Fruit fly (Drosophila melanogaster) whole organism, prepupa: Measurements from ENCODE around the gene CG3402.

Experiments
- Blimp-1 ChIP-seq: fragments of 200-800 bp; sonication (Bioruptor generic); optimal IDR thresholded peaks from 3 replicates; lab custom pipeline; 2017; ENCODE audit warnings: missing biosample characterization, missing genetic modification characterization, mild to moderate bottlenecking, moderate library complexity, missing genetic modification reagents
- CG10631 ChIP-seq: fragments of 200-800 bp; sonication (Bioruptor generic); optimal IDR thresholded peaks from 2 replicates; lab custom pipeline; 2016; ENCODE audit warnings: missing biosample characterization, missing genetic modification characterization
- CG10669 ChIP-seq: fragments of 200-800 bp; sonication (Bioruptor generic); optimal IDR thresholded peaks from 3 replicates; lab custom pipeline; 2018; ENCODE audit warnings: missing biosample characterization, mild to moderate bottlenecking, missing genetic modification characterization, moderate library complexity
- CG11902 ChIP-seq: fragments of 200-800 bp; sonication (Bioruptor generic); optimal IDR thresholded peaks from 3 replicates; lab custom pipeline; 2016; ENCODE audit warnings: missing biosample characterization, missing genetic modification characterization
- CG15336 ChIP-seq: fragments of 200-800 bp; sonication (Bioruptor generic); IDR thresholded peaks from 2 replicates; pipeline ENCODE4 v1.3.6; 2022; ENCODE audit warnings: missing biosample characterization, missing genetic modification characterization
- CG1621 ChIP-seq: fragments of 200-800 bp; sonication (Bioruptor generic); optimal IDR thresholded peaks from 3 replicates; lab custom pipeline; 2018; ENCODE audit warnings: missing biosample characterization, mild to moderate bottlenecking, missing genetic modification characterization
- CG16779 ChIP-seq: fragments of 200-800 bp; sonication (Bioruptor generic); optimal IDR thresholded peaks from 3 replicates; lab custom pipeline; 2017; ENCODE audit warnings: missing biosample characterization, mild to moderate bottlenecking, missing genetic modification characterization
- CG3032 ChIP-seq: fragments of 200-800 bp; optimal IDR thresholded peaks from 2 replicates; lab custom pipeline; 2019; ENCODE audit warnings: missing biosample characterization, mild to moderate bottlenecking, missing genetic modification characterization, moderate library complexity
- CG31627 ChIP-seq: fragments of 200-800 bp; sonication (Bioruptor generic); optimal IDR thresholded peaks from 3 replicates; lab custom pipeline; 2016; ENCODE audit warnings: missing biosample characterization, missing genetic modification characterization
- CG32006 ChIP-seq: fragments of 200-800 bp; sonication (Bioruptor generic); optimal IDR thresholded peaks from 3 replicates; lab custom pipeline; 2017; ENCODE audit warnings: missing biosample characterization, mild to moderate bottlenecking, missing genetic modification characterization
- CG3919 ChIP-seq: fragments of 200-800 bp; sonication (Bioruptor generic); optimal IDR thresholded peaks from 3 replicates; lab custom pipeline; 2016; ENCODE audit warnings: missing biosample characterization, missing genetic modification characterization
- CG4318 ChIP-seq: fragments of 200-800 bp; sonication (Bioruptor generic); optimal IDR thresholded peaks from 3 replicates; lab custom pipeline; 2017; ENCODE audit warnings: missing biosample characterization, mild to moderate bottlenecking, missing genetic modification characterization
- CG6163 ChIP-seq: fragments of 200-800 bp; sonication (Bioruptor generic); IDR thresholded peaks from 3 replicates; pipeline ENCODE4 v1.3.6; 2022; ENCODE audit warnings: missing biosample characterization, missing genetic modification characterization
- CG6276 ChIP-seq: fragments of 200-800 bp; sonication (Bioruptor generic); optimal IDR thresholded peaks from 2 replicates; lab custom pipeline; 2017; ENCODE audit warnings: missing biosample characterization, mild to moderate bottlenecking, missing genetic modification characterization
- CG6792 ChIP-seq: fragments of 200-800 bp; sonication (Bioruptor generic); optimal IDR thresholded peaks from 3 replicates; lab custom pipeline; 2016; ENCODE audit warnings: missing biosample characterization, missing genetic modification characterization
- CG6808 ChIP-seq: fragments of 200-800 bp; sonication (Bioruptor generic); optimal IDR thresholded peaks from 3 replicates; lab custom pipeline; 2017; ENCODE audit warnings: missing biosample characterization, missing genetic modification characterization, mild to moderate bottlenecking, moderate library complexity, missing genetic modification reagents
- CG6854 ChIP-seq: fragments of 200-800 bp; sonication (Bioruptor generic); optimal IDR thresholded peaks from 2 replicates; lab custom pipeline; 2017; ENCODE audit warnings: missing biosample characterization, mild to moderate bottlenecking, missing genetic modification characterization
- CG8119 ChIP-seq: fragments of 200-800 bp; sonication (Bioruptor generic); IDR thresholded peaks from 3 replicates; pipeline ENCODE4 v1.3.6; 2022; ENCODE audit warnings: missing biosample characterization, missing genetic modification characterization
- CG8319 ChIP-seq: fragments of 200-800 bp; sonication (Bioruptor generic); optimal IDR thresholded peaks from 3 replicates; lab custom pipeline; 2016; ENCODE audit warnings: missing biosample characterization, missing genetic modification characterization
- CG8632 ChIP-seq: fragments of 200-800 bp; sonication (Bioruptor generic); optimal IDR thresholded peaks from 3 replicates; lab custom pipeline; 2016; ENCODE audit warnings: missing biosample characterization, missing genetic modification characterization
- CG9139 ChIP-seq: fragments of 200-800 bp; sonication (Bioruptor generic); optimal IDR thresholded peaks from 3 replicates; lab custom pipeline; 2017; ENCODE audit warnings: missing biosample characterization, mild to moderate bottlenecking, missing genetic modification characterization
- Eip75B ChIP-seq: fragments of 200-800 bp; sonication (Bioruptor generic); optimal IDR thresholded peaks from 3 replicates; lab custom pipeline; 2016; ENCODE audit warnings: missing biosample characterization, missing genetic modification characterization
- Eip93F ChIP-seq: fragments of 200-800 bp; sonication (Bioruptor generic); optimal IDR thresholded peaks from 2 replicates; lab custom pipeline; 2016; ENCODE audit warnings: missing biosample characterization, mild to moderate bottlenecking, missing genetic modification characterization
- Ets96B ChIP-seq: fragments of 200-800 bp; optimal IDR thresholded peaks from 2 replicates; lab custom pipeline; 2019; ENCODE audit warnings: missing biosample characterization, mild to moderate bottlenecking, missing genetic modification characterization, moderate library complexity
- Hr4 ChIP-seq: fragments of 200-800 bp; sonication (Bioruptor generic); optimal IDR thresholded peaks from 3 replicates; lab custom pipeline; 2016; ENCODE audit warnings: missing biosample characterization, missing genetic modification characterization
- Met ChIP-seq: fragments of 200-800 bp; sonication (Bioruptor generic); optimal IDR thresholded peaks from 3 replicates; lab custom pipeline; 2016; ENCODE audit warnings: missing biosample characterization, missing genetic modification characterization
- OdsH ChIP-seq: fragments of 200-800 bp; sonication (Bioruptor generic); optimal IDR thresholded peaks from 3 replicates; lab custom pipeline; 2016; ENCODE audit warnings: missing biosample characterization, missing genetic modification characterization
- Smox ChIP-seq: fragments of 200-800 bp; sonication (Bioruptor generic); optimal IDR thresholded peaks from 3 replicates; lab custom pipeline; 2016; ENCODE audit warnings: missing biosample characterization, missing genetic modification characterization
- Sox102F ChIP-seq: fragments of 200-800 bp; sonication (Bioruptor generic); optimal IDR thresholded peaks from 2 replicates; lab custom pipeline; 2016; ENCODE audit warnings: missing biosample characterization, mild to moderate bottlenecking, missing genetic modification characterization
- Sox14 ChIP-seq: fragments of 200-800 bp; sonication (Bioruptor generic); optimal IDR thresholded peaks from 3 replicates; lab custom pipeline; 2016; ENCODE audit warnings: missing biosample characterization, missing genetic modification characterization
- Sox15 ChIP-seq: fragments of 200-800 bp; sonication (Bioruptor generic); optimal IDR thresholded peaks from 3 replicates; lab custom pipeline; 2016; ENCODE audit warnings: missing biosample characterization, missing genetic modification characterization
- achi ChIP-seq: fragments of 200-800 bp; sonication (Bioruptor generic); optimal IDR thresholded peaks from 3 replicates; lab custom pipeline; 2016; ENCODE audit warnings: missing biosample characterization, missing genetic modification characterization
- cyc ChIP-seq: fragments of 200-800 bp; sonication (Bioruptor generic); optimal IDR thresholded peaks from 3 replicates; lab custom pipeline; 2016; ENCODE audit warnings: missing biosample characterization, missing genetic modification characterization
- dac ChIP-seq: fragments of 200-800 bp; sonication (Bioruptor generic); optimal IDR thresholded peaks from 2 replicates; lab custom pipeline; 2017; ENCODE audit warnings: missing biosample characterization, mild to moderate bottlenecking, missing genetic modification characterization
- eg ChIP-seq: fragments of 200-800 bp; sonication (Bioruptor generic); IDR thresholded peaks from 3 replicates; pipeline ENCODE4 v1.3.6; 2022; ENCODE audit warnings: missing biosample characterization, missing genetic modification characterization
- fd59A ChIP-seq: fragments of 200-800 bp; sonication (Bioruptor generic); optimal IDR thresholded peaks from 2 replicates; lab custom pipeline; 2017; ENCODE audit warnings: missing biosample characterization, mild to moderate bottlenecking, missing genetic modification characterization, missing genetic modification reagents
- fd85E ChIP-seq: fragments of 200-800 bp; sonication (Bioruptor generic); optimal IDR thresholded peaks from 3 replicates; lab custom pipeline; 2016; ENCODE audit warnings: missing biosample characterization, missing genetic modification characterization
- fkh ChIP-seq: fragments of 200-800 bp; sonication (Bioruptor generic); optimal IDR thresholded peaks from 3 replicates; lab custom pipeline; 2017; ENCODE audit warnings: missing biosample characterization, mild to moderate bottlenecking, missing genetic modification characterization, moderate library complexity
- lz ChIP-seq: fragments of 200-800 bp; sonication (Bioruptor generic); optimal IDR thresholded peaks from 3 replicates; lab custom pipeline; 2016; ENCODE audit warnings: missing biosample characterization, missing genetic modification characterization
- salr ChIP-seq, 2 experiments: fragments of 200-800 bp; sonication (Bioruptor generic); optimal IDR thresholded peaks; 3 replicates each; lab custom pipeline; 2016 to 2018; ENCODE audit warnings: missing biosample characterization in 2 of 2, missing genetic modification characterization in 2 of 2, mild to moderate bottlenecking in 1 of 2
- spab ChIP-seq: fragments of 200-800 bp; sonication (Bioruptor generic); optimal IDR thresholded peaks from 2 replicates; lab custom pipeline; 2017; ENCODE audit warnings: missing biosample characterization, mild to moderate bottlenecking, missing genetic modification characterization, missing genetic modification reagents
- ss ChIP-seq, 2 experiments: fragments of 200-800 bp; sonication (Bioruptor generic); optimal IDR thresholded peaks; 2 replicates in 1 of 2; 3 replicates in 1 of 2; lab custom pipeline; 2017 to 2018; ENCODE audit warnings: mild to moderate bottlenecking in 2 of 2, missing biosample characterization in 2 of 2, missing genetic modification characterization in 2 of 2, moderate library complexity in 1 of 2
- svp ChIP-seq: fragments of 200-800 bp; sonication (Bioruptor generic); peaks from one replicate; lab custom pipeline; 2016; ENCODE audit warnings: missing biosample characterization, missing genetic modification characterization
- topi ChIP-seq: fragments of 200-800 bp; sonication (Bioruptor generic); optimal IDR thresholded peaks from 3 replicates; lab custom pipeline; 2016; ENCODE audit warnings: missing biosample characterization, missing genetic modification characterization
- vri ChIP-seq: fragments of 200-800 bp; sonication (Bioruptor generic); optimal IDR thresholded peaks from 3 replicates; lab custom pipeline; 2016; ENCODE audit warnings: missing biosample characterization, mild to moderate bottlenecking, missing genetic modification characterization

CG3402 gene

DNA sequence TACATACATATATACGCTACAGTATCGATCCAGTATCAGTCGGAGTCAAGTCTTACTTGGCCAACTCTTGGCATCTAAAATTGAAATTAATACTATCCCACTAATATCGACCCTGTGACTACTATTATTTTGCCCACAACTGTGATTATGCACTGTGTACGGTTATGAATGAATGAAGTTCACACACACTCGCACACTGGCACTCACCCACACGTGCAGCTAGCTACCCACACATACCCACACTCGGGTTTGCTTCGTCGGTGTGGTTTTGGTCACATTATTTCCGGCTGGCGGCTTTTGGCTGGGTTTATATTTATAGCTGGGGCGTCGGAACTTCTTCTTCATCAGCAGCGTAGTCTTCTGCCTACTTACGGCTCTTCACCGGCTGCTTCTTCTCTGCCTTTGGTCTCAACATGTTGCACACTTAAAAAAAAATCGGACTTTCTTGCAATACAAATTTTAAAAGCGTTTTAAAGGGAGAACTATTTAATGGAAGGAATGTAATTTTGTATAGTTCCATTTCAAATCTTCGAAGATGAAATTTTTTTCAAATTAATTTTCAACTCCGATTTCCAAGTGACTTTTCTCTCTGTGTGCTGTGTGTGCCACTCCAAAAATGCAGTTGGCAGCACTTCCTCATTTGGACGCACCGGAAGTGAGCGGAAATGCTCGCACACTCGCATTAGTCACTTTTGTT is 18.2 kb downstream of the CG3402 start (continued):
- peak; percentile 74 for TF ChIP-seq Ets96B
- TF ChIP-seq CG8632 (GFP tag; lab: Kevin White, UChicago) = peak; percentile 71
- peak; percentile 27 for TF ChIP-seq CG9139 (GFP tag; lab: Kevin White, UChicago)
- TF ChIP-seq eg (GFP tag; lab: Robert Waterston, UW) = peak; percentile 91
- TF ChIP-seq Sox14 (GFP tag; lab: Kevin White, UChicago) = peak; percentile 83
- TF ChIP-seq ss (GFP tag; optimal IDR thresholded peaks at IDR 0.05; lab: Kevin White, UChicago) = peak; percentile 49 to 64
- peak; percentile 70 for TF ChIP-seq spab
- peak; percentile 48 for TF ChIP-seq vri (GFP tag; lab: Kevin White, UChicago)
- TF ChIP-seq CG6163 (GFP tag; lab: Robert Waterston, UW) = peak; percentile 95
- TF ChIP-seq CG10669 = peak; percentile 80
- peak; percentile 93 for TF ChIP-seq CG8119 (GFP tag; lab: Robert Waterston, UW)
- TF ChIP-seq fd59A (GFP tag; lab: Kevin White, UChicago) = peak; percentile 64
- TF ChIP-seq cyc (GFP tag; lab: Kevin White, UChicago) = peak; percentile 81
- TF ChIP-seq CG3919 (GFP tag; lab: Kevin White, UChicago) = peak; percentile 86
- peak; percentile 94 for TF ChIP-seq CG32006 (GFP tag; lab: Kevin White, UChicago)
- TF ChIP-seq Smox (GFP tag; lab: Kevin White, UChicago) = peak; percentile 66
- peak; percentile 54 for TF ChIP-seq CG1621 (tag; lab: Kevin White, UChicago)
- TF ChIP-seq CG4318 (GFP tag; lab: Kevin White, UChicago) = peak; percentile 81
- TF ChIP-seq Eip93F (GFP tag; lab: Kevin White, UChicago) = no peak
- peak; percentile 70 for TF ChIP-seq dac (GFP tag; lab: Kevin White, UChicago)
- TF ChIP-seq CG8319 (GFP tag; lab: Kevin White, UChicago) = peak; percentile 57
- TF ChIP-seq fkh (GFP tag; lab: Kevin White, UChicago) = peak; percentile 27
- peak; percentile 77 for TF ChIP-seq lz (GFP tag; lab: Kevin White, UChicago)
- TF ChIP-seq achi (GFP tag; lab: Kevin White, UChicago) = peak; percentile 86
- peak; percentile 50 for TF ChIP-seq CG16779 (tag; lab: Kevin White, UChicago)
- TF ChIP-seq Eip75B (GFP tag; lab: Kevin White, UChicago) = peak; percentile 86
- peak; percentile 80 for TF ChIP-seq CG31627
- TF ChIP-seq fd85E (GFP tag; lab: Kevin White, UChicago) = peak; percentile 47
- peak; percentile 84 for TF ChIP-seq CG10631
- peak; percentile 26 for TF ChIP-seq Blimp-1 (GFP tag; lab: Kevin White, UChicago)
- TF ChIP-seq CG6792 = peak; percentile 79
- TF ChIP-seq Sox15 (GFP tag; lab: Kevin White, UChicago) = peak; percentile 66
- peak; percentile 71 for TF ChIP-seq CG3032 (tag; lab: Kevin White, UChicago)
- TF ChIP-seq CG15336 = peak; percentile 94
- peak; percentile 70 for TF ChIP-seq CG11902 (GFP tag; lab: Kevin White, UChicago)
- TF ChIP-seq Hr4 (GFP tag; lab: Kevin White, UChicago) = peak; percentile 95

dm6 chr3L:633272-634254 is 19.1 kb downstream of the CG3402 start:
- TF ChIP-seq CG16779 (tag; lab: Kevin White, UChicago) (peak; percentile 52), svp (GFP tag; lab: Kevin White, UChicago) (no peak), CG6163 (GFP tag; lab: Robert Waterston, UW) (peak; percentile 88), CG6276 (GFP tag; lab: Kevin White, UChicago) (peak; percentile 81), CG32006 (GFP tag; lab: Kevin White, UChicago) (peak; percentile 94), CG6808 (GFP tag; lab: Kevin White, UChicago) (peak; percentile 53), dac (GFP tag; lab: Kevin White, UChicago) (peak; percentile 83), fkh (GFP tag; lab: Kevin White, UChicago) (peak; percentile 48), OdsH (GFP tag; lab: Kevin White, UChicago) (peak; percentile 82), lz (GFP tag; lab: Kevin White, UChicago) (peak; percentile 58), CG8119 (GFP tag; lab: Robert Waterston, UW) (peak; percentile 90), salr (GFP tag; optimal IDR thresholded peaks at IDR 0.05; lab: Kevin White, UChicago) (peak; percentile 52 to 72), topi (GFP tag; lab: Kevin White, UChicago) (peak; percentile 55), Blimp-1 (GFP tag; lab: Kevin White, UChicago) (no peak), Sox102F (GFP tag; lab: Kevin White, UChicago) (peak; percentile 57), Smox (GFP tag; lab: Kevin White, UChicago) (peak; percentile 48), CG8319 (GFP tag; lab: Kevin White, UChicago) (peak; percentile 37), CG9139 (GFP tag; lab: Kevin White, UChicago) (peak; percentile 40), CG6854 (no peak), Met (GFP tag; lab: Kevin White, UChicago) (peak; percentile 68), CG4318 (GFP tag; lab: Kevin White, UChicago) (peak; percentile 91)
